Fruit fly (Drosophila melanogaster): ENCODE measurements around the gene eIF4EHP.

DNA sequence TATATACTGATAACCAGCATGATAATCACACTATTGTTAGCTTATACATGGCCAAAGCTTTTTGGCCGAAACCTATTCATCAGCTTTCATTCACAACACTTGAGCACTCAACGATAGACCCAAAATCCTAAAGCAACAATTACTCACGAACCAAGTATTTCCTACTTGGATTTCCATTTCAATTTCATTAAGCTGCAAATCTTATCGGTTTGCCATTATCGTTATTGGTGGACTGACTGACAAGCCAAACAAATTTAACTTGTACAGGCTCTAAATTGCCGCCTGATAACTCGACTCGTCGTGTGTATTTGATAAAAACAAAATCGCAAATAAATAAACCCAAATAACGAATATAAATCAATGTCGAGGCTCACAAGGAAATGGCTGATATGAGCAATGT is 23.8 kb downstream of the eIF4EHP start:
- TF ChIP-seq CG12942 (GFP tag; optimal IDR thresholded peaks at IDR 0.05): no peak
- TF ChIP-seq Sox102F (GFP tag; optimal IDR thresholded peaks at IDR 0.05): no peak
- TF ChIP-seq sc (optimal IDR thresholded peaks at IDR 0.05): no peak
- no peak for TF ChIP-seq sc (GFP tag; optimal IDR thresholded peaks at IDR 0.05)
- TF ChIP-seq PHDP (tag; optimal IDR thresholded peaks at IDR 0.05): no peak
- TF ChIP-seq MBD-R2 (GFP tag; IDR thresholded peaks at IDR 0.05): no peak
- TF ChIP-seq CG16779 (GFP tag; IDR thresholded peaks at IDR 0.05): no peak
- TF ChIP-seq CG8924 (tag; optimal IDR thresholded peaks at IDR 0.05): no peak
